Worm (Caenorhabditis elegans) whole organism, L2 larva: Measurements from ENCODE around the gene T22D1.18.

Source experiments
- R02D3.7 ChIP-seq: fragments of 150-350 bp; optimal IDR thresholded peaks from 2 replicates; lab custom pipeline; 2014; ENCODE audit warnings: missing biosample characterization, missing genetic modification characterization
- aly-2 ChIP-seq: fragments of 150-350 bp; optimal IDR thresholded peaks from 2 replicates; lab custom pipeline; 2014; ENCODE audit warnings: missing biosample characterization, missing genetic modification characterization
- ama-1 ChIP-seq: fragments of 150-350 bp; optimal IDR thresholded peaks from 2 replicates; lab custom pipeline; 2018; ENCODE audit warnings: inconsistent platforms
- blmp-1 ChIP-seq: sonication (generic microtip); optimal IDR thresholded peaks from 2 replicates; lab custom pipeline; 2017; ENCODE audit warnings: missing genetic modification characterization, mild to moderate bottlenecking, missing compliant biosample characterization, antibody characterized with exemption, moderate library complexity; ENCODE audit not compliant: insufficient read depth
- ceh-82 ChIP-seq: fragments of 150-350 bp; optimal IDR thresholded peaks from 2 replicates; lab custom pipeline; 2014; ENCODE audit warnings: missing biosample characterization, missing genetic modification characterization
- dmd-4 ChIP-seq: sonication (generic microtip); optimal IDR thresholded peaks from 2 replicates; lab custom pipeline; 2017; ENCODE audit warnings: missing biosample characterization, missing genetic modification characterization
- egl-27 ChIP-seq: sonication (generic microtip); optimal IDR thresholded peaks from 3 replicates; lab custom pipeline; 2017; ENCODE audit warnings: missing biosample characterization, missing genetic modification reagents, missing genetic modification characterization
- gmeb-1 ChIP-seq: fragments of 150-350 bp; optimal IDR thresholded peaks from 2 replicates; lab custom pipeline; 2014; ENCODE audit warnings: missing biosample characterization, missing genetic modification characterization
- nhr-12 ChIP-seq: fragments of 150-350 bp; optimal IDR thresholded peaks from 2 replicates; lab custom pipeline; 2014; ENCODE audit warnings: missing biosample characterization, missing genetic modification characterization
- sma-9 ChIP-seq, 2 experiments: fragments of 150-350 bp in 1 of 2; sonication (generic microtip) in 1 of 2; optimal IDR thresholded peaks; 2 replicates each; lab custom pipeline; 2014 to 2016; ENCODE audit warnings: missing genetic modification characterization in 2 of 2, mild to moderate bottlenecking in 1 of 2, missing biosample characterization in 1 of 2, missing compliant biosample characterization in 1 of 2, missing genetic modification reagents in 1 of 2, moderate library complexity in 1 of 2
- unc-62 ChIP-seq: fragments of 150-350 bp; optimal IDR thresholded peaks from 2 replicates; lab custom pipeline; 2014; ENCODE audit warnings: missing biosample characterization, missing genetic modification reagents, missing genetic modification characterization

DNA sequence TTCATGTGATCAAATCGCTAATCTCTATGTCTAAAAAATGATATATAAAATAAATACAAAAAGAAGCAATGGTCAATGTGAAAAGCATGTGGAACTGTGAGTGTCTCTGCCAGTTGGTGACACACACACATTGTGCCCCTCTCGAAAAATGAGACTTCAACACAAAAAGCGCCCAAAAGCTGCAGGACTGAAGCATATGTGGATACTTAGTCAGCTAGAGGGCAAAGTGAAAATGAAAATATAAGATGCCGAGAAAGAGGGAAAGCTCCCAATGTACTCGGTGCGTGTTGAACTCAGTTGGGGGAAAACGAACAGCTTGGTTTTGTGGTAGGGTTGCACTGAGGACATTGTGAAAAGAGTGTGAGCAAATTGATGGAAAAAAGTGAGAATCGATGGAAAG is 38.8 kb downstream of the T22D1.18 start:
- TF ChIP-seq unc-62 (GFP tag; lab: Kevin White, UChicago) (no peak), R02D3.7 (tag; lab: Kevin White, UChicago) (no peak), nhr-12 (no peak), blmp-1 (tag; lab: Kevin White, UChicago) (peak; percentile 8), ceh-82 (tag; lab: Kevin White, UChicago) (no peak), sma-9 (GFP tag; optimal IDR thresholded peaks at IDR 0.05; lab: Kevin White, UChicago) (peak; percentile 100), sma-9 (tag; optimal IDR thresholded peaks at IDR 0.05; lab: Kevin White, UChicago) (peak; percentile 86), dmd-4 (no peak), ama-1 (lab: Kevin White, UChicago) (no peak), aly-2 (no peak), gmeb-1 (no peak), egl-27 (tag; lab: Kevin White, UChicago) (peak; percentile 71)
